Fruit fly (Drosophila melanogaster) ovary, adult (tissue): Measurements from ENCODE around the gene CG31805.
A peak's percentile ranks its signal among the peaks of the same experiment; 100 is the strongest.

Experiments
- CG17801 ChIP-seq: fragments of 200-800 bp; optimal IDR thresholded peaks from 2 replicates; lab custom pipeline; 2019; ENCODE audit warnings: missing biosample characterization, mild to moderate bottlenecking, missing genetic modification characterization, moderate library complexity; ENCODE audit not compliant: partially characterized antibody

Gene CG31805

DNA sequence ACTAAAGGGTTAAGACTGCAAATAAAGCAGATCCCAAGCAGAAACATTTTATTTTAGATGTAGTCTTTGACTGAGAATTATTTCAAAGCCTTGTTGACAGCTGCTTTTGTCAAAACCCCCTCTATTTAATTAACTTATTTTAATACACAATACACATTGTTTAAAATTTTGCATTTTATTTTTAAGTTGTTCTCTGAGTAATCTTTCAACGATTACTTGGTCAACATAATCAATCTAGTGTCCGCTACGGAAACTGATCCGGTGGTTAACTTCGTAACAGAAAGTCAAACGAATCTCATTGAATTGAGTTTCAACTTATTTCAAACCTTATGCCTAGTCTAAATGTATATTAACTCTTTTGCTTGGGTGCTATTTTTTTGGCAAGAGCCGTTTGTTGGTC is at the start of gene CG31805:
Gene CG31805 (minus strand): TSS at position 101 of the 400 bp plus-strand sequence.
- no peak for TF ChIP-seq CG17801

DNA sequence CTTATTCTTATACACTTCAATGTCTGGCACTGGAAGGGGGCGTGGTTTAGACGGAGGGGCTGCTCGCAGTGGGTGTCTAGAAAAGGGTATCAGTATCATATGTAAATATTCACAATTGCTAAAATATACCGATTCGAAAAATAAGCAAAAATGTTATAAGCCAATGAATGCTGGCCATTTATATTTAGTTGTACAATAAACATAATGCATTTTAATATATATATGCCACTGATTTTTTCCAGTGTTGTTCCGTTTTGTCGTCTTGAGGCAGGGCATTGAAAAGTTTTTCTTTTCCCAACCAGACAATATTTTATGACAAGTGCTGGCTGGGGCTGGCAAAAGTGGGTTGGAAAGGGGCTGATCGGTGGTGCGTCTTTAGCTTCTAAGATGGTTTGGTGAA is 21.6 kb upstream of the CG31805 start:
- TF ChIP-seq CG17801, result no peak

DNA sequence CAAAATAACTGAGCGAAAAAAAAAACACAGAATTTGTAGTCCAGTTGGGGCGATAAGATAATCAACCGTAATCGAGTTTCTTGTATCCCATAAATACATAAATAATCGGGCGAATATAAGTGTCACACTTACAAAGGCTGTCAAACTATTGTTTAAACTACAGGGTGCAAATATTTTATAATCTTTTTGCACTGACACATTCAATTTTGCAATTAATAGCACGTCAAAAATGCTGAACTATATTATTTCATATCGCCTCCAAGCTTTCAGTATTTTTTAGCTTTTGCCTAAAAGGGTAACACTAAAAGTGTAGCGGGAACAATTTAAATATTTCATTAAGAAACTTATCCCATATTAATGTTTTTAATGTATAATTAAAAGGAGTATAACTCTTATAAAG is 9.9 kb upstream of the CG31805 start, which contains the start of gene ApepP:
Gene ApepP (minus strand): TSS at position 242 of the 400 bp plus-strand sequence.
- TF ChIP-seq CG17801, result no peak

DNA sequence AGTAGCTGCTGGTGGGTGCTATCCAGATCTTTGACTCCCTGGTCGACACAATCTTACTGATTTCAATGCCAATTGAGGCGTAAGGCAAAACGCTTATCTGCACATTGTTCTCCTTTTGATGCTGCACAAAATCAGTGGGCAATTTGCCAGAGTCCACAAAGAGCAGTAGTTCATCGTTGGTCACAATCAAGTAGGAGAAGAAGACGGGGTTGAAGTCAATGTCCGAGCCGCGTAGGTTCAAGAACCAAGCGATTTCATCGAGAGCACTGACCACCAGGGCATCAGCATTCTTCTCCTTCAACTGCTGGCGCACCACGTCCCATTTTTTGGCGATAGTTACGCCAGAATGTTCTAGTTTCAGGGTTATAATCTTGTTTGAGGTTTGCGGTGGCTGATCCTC is 9.0 kb upstream of the CG31805 start:
- TF ChIP-seq CG17801, result no peak

DNA sequence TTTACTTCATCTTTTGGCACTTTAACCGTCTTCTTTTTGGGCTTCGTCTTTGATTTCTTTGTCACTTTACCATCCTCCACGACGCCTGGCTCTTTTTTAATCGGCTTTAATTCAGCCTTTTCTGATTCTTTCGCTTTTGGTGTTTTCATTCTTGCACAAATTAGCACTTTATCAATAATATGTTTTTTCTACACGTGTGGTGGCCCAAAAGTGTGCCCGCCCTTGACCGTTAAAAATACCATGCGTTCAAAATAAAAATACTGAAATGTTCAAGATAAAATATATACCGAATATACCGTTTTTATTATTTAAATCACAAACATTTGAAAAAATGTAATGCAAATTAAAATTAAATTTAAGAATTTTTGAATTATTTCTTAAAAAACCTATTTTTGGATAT is 1.7 kb upstream of the CG31805 start, which contains the start of gene CG12288:
Gene CG12288 (minus strand): TSS at position 216 of the 400 bp plus-strand sequence.
- no peak for TF ChIP-seq CG17801

DNA sequence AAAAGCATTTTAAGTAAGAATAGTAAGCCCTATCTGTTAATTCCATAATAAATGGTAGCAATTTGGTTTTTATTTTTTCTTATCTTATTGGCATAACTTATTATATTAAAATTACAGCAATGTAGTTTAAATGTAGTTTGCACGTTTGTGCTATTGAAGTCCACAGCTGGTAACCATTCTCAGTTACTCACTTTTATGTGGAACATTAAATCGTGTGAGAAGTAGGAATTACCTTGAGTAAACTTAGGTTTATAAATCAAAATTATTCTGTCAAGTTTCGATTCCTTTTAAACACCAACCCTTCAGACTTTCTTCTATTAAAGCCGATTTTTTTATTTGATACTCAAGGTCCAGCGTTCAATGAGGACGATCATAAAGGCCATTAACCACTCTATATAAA is 10.7 kb downstream of the CG31805 start, which contains the start of gene CG42556:
Gene CG42556 (plus strand): TSS at position 301 of the 400 bp plus-strand sequence.
- TF ChIP-seq CG17801, result no peak

DNA sequence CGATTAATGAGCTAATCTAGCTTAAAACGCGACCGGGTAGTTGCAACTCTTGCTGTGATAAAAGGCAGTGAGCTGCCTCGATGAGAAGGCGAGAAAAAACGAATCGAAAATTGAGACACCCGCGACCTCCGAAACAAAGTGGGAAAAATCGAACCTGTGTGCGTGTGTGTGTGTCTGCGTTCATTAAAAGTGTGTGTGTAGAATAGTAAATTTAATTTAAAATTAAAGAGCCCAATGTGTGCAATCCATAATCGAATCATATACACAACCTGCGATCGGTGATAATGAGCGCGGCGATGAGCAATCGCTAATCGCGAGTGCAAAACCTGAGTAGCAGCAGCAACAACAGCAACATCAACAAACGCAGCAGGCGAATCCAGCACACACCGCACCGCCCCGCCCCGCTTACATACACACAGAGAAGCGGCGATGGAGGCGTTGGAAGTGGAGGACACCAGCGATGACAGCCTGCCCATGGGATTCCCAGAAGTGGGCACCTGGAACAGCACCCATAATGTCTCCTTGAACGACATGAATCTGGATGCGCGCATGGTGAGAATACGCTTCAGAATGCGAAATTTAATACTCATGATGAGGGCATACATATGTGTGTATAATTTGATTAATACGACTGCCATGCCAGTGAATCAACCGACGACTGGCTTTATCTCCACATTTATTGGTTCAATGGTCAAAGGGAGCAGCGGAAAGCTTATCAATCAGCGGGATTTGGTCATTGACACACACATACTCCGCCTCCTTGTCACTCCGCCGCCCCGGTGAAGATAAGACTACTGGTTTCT is 11.5 kb downstream of the CG31805 start:
- TF ChIP-seq CG17801, result no peak

DNA sequence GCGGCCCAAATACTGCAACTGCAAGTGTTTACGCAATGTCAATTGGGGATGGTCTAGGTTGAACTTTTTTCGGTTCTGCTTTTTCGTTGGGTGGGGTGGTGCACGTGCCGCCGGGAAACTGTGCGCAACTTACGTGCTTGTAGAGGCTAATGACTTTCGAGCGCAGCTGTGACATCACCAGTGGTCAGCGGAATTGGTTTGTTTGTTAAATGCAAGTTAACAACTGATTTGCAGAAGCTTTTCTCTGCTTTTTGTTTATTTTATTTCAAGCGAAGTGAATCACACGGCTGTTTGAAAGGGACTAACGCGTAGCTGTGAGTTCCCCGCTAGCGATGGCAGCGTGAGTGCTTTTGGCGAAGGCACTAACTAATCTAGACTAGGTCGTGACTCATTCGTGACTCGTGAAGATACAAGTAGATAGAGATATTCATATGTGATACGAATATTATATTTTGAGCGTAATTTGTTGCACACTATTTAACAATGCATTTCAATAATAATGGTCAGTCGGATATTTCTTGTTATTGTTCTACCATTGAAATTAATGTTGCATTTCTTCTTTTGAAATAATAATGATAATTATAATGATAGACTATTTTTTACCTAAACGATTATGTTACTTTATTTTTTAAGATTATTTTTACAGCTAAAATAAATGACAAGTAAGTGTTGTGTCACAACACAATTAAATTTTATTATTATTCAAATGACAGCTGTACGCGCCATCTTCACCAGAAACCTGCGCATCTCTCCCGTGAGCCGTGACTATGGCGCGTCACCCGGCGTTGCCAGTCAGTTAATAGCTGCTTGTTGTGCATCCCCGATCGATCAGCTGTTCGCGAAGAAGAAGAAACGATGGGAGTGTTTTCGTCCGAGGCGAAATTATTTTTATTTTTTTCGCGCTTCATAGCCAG is 12.4 kb downstream of the CG31805 start, which contains the start of the genes osi and tweek:
Gene osi (minus strand): TSS at position 307 of the 914 bp plus-strand sequence.
Gene tweek (plus strand): TSS at position 831 of the 914 bp plus-strand sequence.
- TF ChIP-seq CG17801, result peak; percentile 39

DNA sequence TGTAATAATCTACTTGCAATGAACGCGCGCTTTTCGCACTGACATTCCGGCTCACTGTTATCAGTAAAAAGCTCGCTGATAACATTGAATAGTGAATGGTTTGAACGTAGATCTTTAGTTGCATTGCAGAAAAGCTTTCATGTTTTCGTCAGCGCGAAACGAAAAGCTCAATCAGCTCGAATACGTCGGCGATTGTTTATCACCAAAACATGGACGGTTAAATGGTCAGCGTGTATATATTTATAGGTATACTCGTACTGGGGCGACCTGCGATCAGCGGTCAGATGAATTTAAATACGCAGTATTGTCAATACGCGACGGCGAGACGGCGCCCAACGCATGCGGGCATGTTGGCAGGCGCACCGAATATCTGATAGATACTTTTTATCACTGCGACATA is 13.8 kb downstream of the CG31805 start:
- peak; percentile 17 for TF ChIP-seq CG17801

DNA sequence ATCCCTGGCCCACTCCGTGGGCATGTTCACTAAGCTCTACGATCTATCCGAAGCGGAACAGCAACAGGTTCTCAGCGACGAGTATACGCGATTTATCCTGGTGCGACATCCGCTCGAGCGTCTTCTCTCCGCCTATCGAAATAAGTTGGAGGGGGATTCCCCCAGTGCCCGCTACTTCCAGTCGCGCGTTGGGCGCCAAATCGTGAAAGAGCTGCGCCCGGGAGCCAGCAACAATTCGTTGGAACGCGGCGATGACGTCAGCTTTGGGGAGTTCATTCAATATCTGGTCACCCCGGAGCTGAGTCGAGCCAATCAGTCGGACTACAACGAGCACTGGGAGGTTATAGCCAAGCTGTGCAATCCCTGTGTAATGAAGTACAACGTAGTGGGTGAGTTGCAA is 14.9 kb downstream of the CG31805 start:
- no peak for TF ChIP-seq CG17801

DNA sequence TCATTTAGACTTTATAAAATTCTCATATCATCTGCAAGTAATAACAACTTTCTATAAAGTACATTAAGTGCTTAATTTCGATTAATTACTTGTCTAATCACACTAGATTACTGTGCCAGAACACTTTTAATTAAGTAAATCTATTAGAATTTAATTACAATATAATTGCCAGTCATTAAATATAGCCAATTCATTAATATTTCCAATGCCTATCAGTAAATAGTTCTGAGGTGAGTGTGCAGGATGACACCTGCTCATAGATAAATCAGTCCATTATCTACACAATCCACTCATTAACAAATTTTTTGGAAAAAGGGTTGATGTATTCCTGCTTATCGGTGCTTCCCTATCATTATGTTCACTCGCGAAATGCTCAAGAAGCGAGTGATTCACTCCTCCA is 15.6 kb downstream of the CG31805 start:
- TF ChIP-seq CG17801, result no peak

DNA sequence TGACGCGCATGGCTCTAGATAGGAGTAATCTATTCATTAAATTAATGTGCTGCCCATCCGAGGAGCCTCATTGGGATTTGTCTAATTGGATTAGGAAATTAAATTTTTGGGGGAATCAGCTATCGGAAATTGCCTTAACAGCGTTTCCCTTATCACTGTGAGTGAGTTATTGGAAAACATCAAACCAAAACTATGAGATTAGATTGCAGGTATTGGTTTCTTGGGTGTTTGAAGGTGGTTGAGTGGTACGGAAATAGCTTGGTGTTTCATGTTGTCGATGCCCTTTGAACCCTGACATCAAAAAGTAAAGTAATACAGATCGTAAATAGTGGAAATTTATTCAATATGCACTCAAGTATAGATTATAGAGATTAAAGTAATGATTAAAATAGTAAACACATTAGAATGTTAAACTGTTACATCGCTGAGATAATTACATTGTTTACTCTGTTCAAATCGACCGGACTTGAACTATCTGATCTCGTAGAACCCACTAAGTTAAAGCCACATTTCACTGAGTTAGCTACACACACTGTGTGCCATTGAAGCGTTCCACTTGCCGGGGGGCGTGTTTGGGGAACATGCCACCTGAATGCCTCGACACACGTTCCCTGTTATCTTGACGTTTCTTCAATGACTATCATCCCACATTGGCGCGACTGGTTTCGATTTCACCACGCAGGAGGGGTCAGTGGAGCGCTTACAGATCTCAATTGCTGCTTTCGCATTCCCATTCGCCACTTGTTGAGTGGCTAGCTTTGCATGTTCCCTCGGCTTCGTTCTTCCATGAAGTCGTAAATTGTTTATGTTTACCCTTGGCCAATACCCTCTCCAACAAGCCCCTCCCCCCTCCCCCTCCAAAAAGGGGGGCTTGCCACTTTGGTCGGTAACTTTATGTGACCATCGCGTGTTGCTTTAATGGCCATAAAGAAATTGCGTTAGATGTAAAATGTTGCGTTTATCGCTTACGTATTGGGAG is 17.1 kb downstream of the CG31805 start:
- TF ChIP-seq CG17801, result no peak

DNA sequence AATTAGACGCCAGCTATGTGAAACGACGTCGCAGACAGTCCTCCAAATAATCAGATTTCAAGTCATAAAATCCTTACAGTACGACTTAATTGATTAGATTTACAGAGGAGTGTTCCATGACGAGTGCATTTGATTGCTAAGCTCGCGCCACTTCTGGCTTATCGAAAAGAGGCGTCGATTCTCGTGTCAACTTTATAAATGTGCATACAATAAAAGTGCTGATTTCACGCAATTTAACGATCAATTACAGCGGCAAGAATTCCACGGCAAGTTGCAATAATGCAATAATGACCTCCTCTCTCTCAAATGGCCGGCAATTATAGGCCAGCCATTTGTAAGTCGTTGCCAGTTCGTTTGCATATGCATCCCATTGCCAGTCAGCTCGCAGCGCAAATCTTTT is 17.9 kb downstream of the CG31805 start:
- TF ChIP-seq CG17801, result no peak

DNA sequence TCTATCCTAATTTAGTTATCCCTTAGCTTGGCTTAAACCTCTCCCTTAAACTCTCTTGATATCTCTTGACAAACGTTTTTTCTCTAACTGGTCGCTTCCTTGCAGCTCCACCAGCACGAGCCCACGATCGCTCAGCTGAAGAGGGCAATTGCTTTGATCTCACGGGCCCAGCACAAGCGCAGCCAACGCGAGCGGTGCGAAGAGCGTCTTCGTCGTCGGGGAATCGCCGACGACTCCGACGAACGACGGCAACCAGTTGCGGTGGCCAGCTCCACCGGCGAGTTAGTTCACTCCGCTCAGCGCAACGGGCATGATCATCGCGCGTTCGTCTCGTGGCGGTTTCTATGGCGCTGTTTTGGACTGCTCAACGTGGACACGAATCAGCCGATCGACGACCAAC is 19.3 kb downstream of the CG31805 start:
- TF ChIP-seq CG17801, result peak; percentile 43

DNA sequence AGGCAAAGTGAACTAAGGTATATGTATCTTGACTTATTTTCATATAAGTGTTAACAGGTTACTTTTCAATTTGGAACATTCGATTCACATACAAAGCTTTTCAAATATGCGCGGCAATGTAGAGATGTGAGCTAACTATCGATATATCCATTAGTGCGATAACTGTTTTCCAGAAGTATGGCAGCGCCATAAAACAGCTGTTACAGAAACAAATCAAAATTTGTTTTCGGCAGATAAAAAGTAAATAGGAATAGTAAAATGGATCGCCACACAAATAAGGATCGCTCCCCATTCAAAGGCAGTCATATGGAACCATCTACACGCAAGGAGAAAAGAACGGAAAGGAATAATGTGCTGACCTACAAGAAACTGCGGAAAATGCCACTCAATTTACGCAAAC is 21.0 kb downstream of the CG31805 start, which contains the start of the genes CG32832, CG31743 and CG34313:
Gene CG32832 (minus strand): TSS at position 3 of the 400 bp plus-strand sequence.
Gene CG31743 (plus strand): TSS at position 230 of the 400 bp plus-strand sequence.
Gene CG34313 (plus strand): TSS at position 230 of the 400 bp plus-strand sequence.
- no peak for TF ChIP-seq CG17801
